Worm (Caenorhabditis elegans) whole organism, L4/young adult: Measurements from ENCODE around the gene srz-75.

Experiments
- W03F9.2 ChIP-seq: fragments of 150-350 bp; optimal IDR thresholded peaks from 2 replicates; lab custom pipeline; 2014; ENCODE audit warnings: missing biosample characterization, missing genetic modification characterization
- dao-5 ChIP-seq: sonication (generic microtip); optimal IDR thresholded peaks from 2 replicates; lab custom pipeline; 2016; ENCODE audit warnings: missing genotype, missing genetic modification characterization, moderate library complexity, missing compliant biosample characterization

DNA sequence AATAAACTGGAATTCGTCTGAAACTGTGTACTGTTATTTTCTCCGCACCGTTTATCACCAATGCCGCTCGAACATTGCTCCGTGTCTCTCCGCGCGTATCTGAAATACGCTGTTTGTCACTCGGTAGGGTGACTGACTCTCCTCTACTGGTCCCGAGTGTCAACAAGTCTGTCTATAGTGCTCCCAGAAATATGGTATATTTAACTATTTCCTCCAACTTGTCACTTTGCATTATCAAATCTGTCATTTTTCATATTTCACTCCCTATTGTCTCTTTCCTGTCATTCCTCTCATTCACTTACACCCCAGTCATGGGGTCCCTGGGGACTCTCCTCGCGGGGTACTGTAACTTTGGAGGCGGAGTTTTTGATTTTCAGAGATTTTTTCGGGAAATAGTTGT lies 36.2 kb downstream of the srz-75 start, which contains the start of gene hlh-17:
- TF ChIP-seq W03F9.2 (tag; lab: Kevin White, UChicago) (no peak), dao-5 (no peak)
